Worm (Caenorhabditis elegans): ENCODE data around the gene R01E6.7.

The R01E6.7 gene

DNA sequence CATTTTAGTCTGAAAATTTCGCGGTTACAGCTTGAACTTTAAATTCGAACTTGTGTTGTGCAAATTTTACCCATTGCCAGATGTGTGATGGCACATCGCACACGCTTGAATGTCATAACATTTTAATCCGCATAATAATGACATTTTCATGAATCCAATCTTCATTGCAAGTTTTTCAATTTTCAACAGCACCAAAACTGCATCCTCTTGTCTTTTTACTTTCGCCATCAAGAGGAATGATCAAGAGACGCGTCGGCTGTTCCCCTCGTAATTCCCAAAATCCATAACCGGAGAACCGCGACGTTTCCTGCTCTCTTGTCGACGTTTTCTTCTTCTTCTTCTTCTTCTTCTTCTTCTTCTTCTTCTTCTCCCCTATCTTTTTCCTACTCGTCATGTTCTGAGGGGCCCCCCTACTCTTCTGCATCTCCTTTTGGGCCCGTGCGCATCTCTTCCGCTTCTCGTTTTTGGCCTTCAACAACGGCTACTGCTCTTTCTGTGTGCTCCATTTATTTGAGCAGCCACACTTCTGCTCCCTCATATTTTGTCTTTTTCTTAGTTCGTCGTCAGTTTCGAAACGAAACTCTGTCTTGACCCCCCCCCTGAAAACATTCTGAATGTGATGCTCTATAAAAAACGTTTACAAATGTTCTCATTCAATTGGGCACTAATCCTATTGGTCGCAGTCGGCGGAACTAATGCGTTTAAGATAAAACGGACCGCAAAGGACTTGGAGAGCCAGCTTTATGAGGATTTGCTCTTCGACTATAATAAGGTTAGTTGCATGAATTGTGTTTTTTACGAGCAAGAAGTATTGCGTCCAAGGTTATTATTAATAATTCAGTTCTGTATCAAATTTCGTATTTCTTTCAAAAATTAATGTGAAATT, 37.1 kb downstream of the R01E6.7 start, which contains the start of gene acr-12:
acr-12 (plus strand) TSS at position 430 of the 886 bp plus-strand sequence.
- TF ChIP-seq hmg-4 (GFP tag; optimal IDR thresholded peaks at IDR 0.05) (peak; percentile 16), tbx-11 (GFP tag; IDR thresholded peaks at IDR 0.05) (no peak)

DNA sequence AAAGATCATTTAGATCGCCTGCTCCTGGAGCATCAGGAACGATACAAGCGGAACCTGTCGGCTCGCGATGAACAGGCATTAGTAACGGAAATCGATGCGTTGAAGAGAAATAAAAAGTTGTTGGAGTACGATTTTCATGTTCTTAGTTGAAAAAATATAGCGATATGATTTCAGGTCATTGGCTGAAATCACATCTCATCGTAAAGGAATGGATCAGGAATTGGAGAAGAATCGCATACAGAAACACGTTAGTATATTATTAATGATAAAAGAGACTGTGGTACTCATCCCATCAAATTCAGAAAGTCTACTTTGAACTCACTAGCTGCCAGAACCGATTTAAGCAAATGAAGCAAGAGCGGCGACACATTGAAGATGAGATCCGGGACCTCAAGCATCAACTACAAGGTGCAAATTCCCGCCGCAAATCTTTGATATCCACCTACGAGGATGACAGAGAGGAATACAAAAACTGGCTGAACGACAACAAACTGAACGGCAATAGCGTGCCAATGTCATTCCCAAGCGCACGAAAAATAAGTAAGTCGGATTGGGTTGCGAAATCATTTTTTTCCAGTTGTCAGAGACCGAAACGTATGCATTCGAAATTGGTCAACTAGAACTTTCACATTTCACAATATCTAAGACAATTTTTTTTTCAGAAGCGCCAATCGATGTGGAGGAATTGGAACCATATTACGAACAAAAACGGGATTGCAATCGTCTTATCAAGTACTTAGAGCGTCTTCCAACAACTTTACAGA, 39.6 kb downstream of the R01E6.7 start:
- no peak for TF ChIP-seq flt-1 (GFP tag; IDR thresholded peaks at IDR 0.05)
- TF ChIP-seq B0310.2 (tag; optimal IDR thresholded peaks at IDR 0.05), result no peak

DNA sequence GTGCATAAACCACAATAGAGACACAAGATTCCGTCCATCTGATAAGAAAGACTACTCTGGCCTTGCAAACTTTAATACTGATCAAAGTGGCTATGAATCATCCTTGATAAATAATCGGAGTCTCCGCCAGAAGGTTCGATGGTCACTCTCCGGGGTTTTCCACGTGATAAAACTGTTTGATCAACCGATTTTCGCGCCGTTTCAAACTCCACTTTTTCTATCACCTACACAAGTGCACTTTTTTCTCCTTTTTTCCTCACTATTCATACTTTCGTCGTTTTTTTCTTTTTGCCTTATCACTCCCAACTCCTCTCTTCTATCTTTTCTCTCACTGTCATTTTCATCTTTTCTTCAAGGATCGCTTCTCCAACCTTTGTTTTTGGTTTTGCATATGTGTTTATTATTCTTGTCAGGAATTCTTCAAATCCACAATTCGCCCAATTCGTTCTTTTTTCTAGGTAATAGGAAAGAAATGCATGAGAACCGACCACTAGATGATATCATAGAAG, 41.1 kb downstream of the R01E6.7 start, which contains the start of gene F18H3.4:
F18H3.4 (plus strand) TSS at position 459 of the 509 bp plus-strand sequence.
- TF ChIP-seq tbx-37 (GFP tag; conservative IDR thresholded peaks at IDR 0.05), result no peak
- TF ChIP-seq B0310.2 (tag; optimal IDR thresholded peaks at IDR 0.05), result no peak
- no peak for TF ChIP-seq tra-4 (tag; optimal IDR thresholded peaks at IDR 0.05)
- TF ChIP-seq scrt-1 (GFP tag; IDR thresholded peaks at IDR 0.05), result no peak

DNA sequence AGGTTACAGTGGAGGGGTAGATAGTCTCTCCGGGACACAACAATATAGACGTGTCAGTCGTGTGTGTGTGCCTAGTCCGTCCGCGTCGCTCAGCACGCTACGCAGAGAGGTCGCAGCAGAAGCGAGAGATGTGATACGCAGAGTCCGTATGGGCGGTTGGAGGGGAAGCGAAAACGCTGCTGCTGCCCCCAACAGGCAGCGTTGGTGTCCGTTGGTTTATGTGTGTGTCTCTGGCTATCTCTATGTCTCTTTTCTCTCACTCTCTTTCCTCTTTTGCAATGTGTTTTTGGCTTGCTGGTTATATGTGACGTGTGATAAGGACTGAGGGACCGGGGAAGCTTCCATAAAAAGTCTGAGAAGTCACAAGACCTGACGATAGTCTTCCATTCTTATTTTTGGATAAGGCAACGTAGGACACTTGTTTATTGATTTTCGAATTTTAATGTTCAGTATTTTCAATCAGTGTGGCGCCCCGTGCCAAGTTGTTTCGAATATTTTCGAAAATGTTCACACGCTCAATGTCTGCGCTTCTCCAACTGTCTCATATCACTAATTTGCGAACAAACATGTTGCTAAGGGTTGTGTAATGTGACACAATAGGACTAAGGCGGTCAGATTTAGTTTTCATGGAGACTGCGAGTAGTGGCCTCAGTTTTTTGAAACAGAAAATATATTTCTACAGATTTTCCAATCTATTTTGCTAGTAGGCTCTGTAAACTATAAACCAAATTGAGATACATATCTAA, 42.2 kb downstream of the R01E6.7 start, which contains the start of gene pab-2:
pab-2 (minus strand) TSS at position 69 of the 746 bp plus-strand sequence.
- peak; percentile 24; the same call in 1 of the 2 replicates for TF ChIP-seq flt-1 (GFP tag; IDR thresholded peaks at IDR 0.05)
- peak; percentile 87 for TF ChIP-seq hmg-4 (GFP tag; optimal IDR thresholded peaks at IDR 0.05)
- TF ChIP-seq pes-1 (GFP tag; IDR thresholded peaks at IDR 0.05), result peak; percentile 48; the same call in 1 of the 2 replicates
- no peak for TF ChIP-seq sea-1 (GFP tag; conservative IDR thresholded peaks at IDR 0.05)
- TF ChIP-seq aly-1 (tag; optimal IDR thresholded peaks at IDR 0.05), result peak; percentile 72
- peak; percentile 69 for TF ChIP-seq F13C5.2 (tag; optimal IDR thresholded peaks at IDR 0.05)
- no peak for TF ChIP-seq ceh-36 (tag; optimal IDR thresholded peaks at IDR 0.05)
- TF ChIP-seq ets-7 (tag; optimal IDR thresholded peaks at IDR 0.05), result peak; percentile 44
- TF ChIP-seq scrt-1 (GFP tag; IDR thresholded peaks at IDR 0.05), result 0 out of 2 replicates have a peak, but pooled peaks have one; percentile 43

DNA sequence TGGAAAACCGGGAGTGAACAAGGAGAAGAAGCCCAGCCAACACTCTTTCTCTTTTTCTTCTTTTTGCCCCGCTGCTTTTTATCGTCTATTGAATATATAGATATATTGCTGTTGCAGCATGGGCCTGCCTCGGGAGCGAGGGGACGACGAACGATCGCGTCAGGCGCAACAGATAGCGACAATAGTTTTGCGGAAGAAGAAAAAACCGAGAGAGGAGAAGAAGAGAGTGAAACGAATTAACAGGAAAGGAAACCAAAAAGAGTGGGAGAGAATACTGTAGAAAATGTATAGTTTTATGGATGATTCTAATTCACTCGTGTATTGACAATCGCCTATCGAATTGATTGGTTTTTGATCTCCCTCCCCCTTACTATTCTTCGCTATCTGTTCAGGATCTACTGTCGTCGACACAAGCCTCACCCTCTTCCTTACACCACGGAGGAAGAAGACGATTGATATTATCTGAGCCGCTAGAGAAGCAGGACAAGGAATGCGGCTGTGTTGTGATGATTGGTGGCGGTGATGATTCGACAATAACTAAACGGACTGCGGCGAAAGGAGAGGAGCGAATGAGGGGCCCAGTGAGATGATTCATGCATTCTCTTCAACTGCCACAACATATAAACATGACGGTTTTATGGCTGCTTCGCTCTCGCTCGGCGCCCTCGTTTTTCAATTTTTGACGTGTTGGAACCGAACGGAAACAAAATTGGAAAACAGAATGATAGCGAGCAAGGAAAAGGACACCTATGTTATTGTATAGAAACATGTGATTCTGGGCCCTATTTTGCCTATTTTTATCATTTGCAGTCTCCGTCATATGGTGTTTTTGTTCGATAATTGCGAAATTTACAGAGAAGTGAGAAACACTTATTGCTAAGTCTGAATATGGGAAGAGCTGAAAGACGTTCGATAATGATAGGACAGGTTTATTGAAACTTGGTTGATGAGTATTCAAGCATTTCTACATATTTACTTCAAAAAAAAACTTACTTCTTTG, 43.2 kb downstream of the R01E6.7 start:
- TF ChIP-seq hmg-4 (GFP tag; optimal IDR thresholded peaks at IDR 0.05), result no peak
- no peak for TF ChIP-seq flt-1 (GFP tag; IDR thresholded peaks at IDR 0.05)
- TF ChIP-seq aly-1 (tag; optimal IDR thresholded peaks at IDR 0.05), result no peak
- no peak for TF ChIP-seq ceh-13 (GFP tag; optimal IDR thresholded peaks at IDR 0.05)
- no peak for TF ChIP-seq ets-7 (tag; optimal IDR thresholded peaks at IDR 0.05)
- TF ChIP-seq ceh-36 (tag; optimal IDR thresholded peaks at IDR 0.05), result no peak
- no peak for TF ChIP-seq F13C5.2 (tag; optimal IDR thresholded peaks at IDR 0.05)
- TF ChIP-seq tra-4 (tag; optimal IDR thresholded peaks at IDR 0.05), result no peak
- TF ChIP-seq ama-1 (optimal IDR thresholded peaks at IDR 0.05), result no peak
- TF ChIP-seq hnd-1 (tag; optimal IDR thresholded peaks at IDR 0.05), result no peak
- no peak for TF ChIP-seq pes-1 (GFP tag; IDR thresholded peaks at IDR 0.05)
- TF ChIP-seq tbx-11 (GFP tag; IDR thresholded peaks at IDR 0.05), result no peak
- no peak for TF ChIP-seq hmbx-1 (tag; optimal IDR thresholded peaks at IDR 0.05)
- TF ChIP-seq scrt-1 (GFP tag; IDR thresholded peaks at IDR 0.05), result no peak
- TF ChIP-seq tbx-37 (GFP tag; conservative IDR thresholded peaks at IDR 0.05), result no peak
- TF ChIP-seq sea-1 (GFP tag; conservative IDR thresholded peaks at IDR 0.05), result no peak

DNA sequence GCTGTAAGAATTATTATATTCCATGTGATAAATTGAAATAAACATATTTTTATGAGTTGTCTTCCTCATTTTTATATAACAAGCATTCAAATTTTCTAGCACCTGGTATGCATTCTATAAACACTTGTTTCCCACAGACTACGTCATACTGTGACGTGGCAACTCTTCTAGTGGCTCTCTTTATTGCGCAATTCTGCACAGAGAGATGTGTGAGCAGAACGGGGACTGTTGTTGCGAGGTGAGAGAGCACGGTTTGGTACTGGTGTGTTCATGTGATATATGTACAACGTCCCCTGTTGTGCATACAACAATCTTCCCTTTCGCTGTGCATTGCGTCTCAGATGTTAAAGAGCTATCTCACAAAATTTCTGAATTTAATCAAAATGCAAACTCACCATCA, 44.7 kb downstream of the R01E6.7 start:
- TF ChIP-seq tbx-11 (GFP tag; IDR thresholded peaks at IDR 0.05), result no peak

All from whole organism, early embryonic.